Fruit fly (Drosophila melanogaster): ENCODE results near the gene CG7299.

The CG7299 gene

dm6 chr2L:10703281-10703680, 19.1 kb upstream of the CG7299 start, which contains the start of gene CG6415 (continued):
- TF ChIP-seq corto (GFP tag; optimal IDR thresholded peaks at IDR 0.05), result no peak
- TF ChIP-seq CG11560 (tag; IDR thresholded peaks at IDR 0.05), result 0 out of 3 replicates have a peak, but pooled peaks have one; percentile 40
- peak; percentile 72 for TF ChIP-seq CG32772 (GFP tag; IDR thresholded peaks at IDR 0.05)
- peak; percentile 80 for TF ChIP-seq PHDP (tag; optimal IDR thresholded peaks at IDR 0.05)
- no peak for TF ChIP-seq sr (GFP tag; IDR thresholded peaks at IDR 0.05)
- peak; percentile 44 for TF ChIP-seq Side (GFP tag; optimal IDR thresholded peaks at IDR 0.05)
- no peak for TF ChIP-seq Eip74EF (GFP tag; optimal IDR thresholded peaks at IDR 0.05)
- peak; percentile 36 to 75 for TF ChIP-seq chif (GFP tag; optimal IDR thresholded peaks at IDR 0.05)
- peak; percentile 5 for TF ChIP-seq Neu2 (GFP tag; optimal IDR thresholded peaks at IDR 0.05; ENCODE audit: borderline replicate concordance)
- TF ChIP-seq dpn (GFP tag; optimal IDR thresholded peaks at IDR 0.05), result peak; percentile 75 to 77
- no peak for TF ChIP-seq Dp (GFP tag; optimal IDR thresholded peaks at IDR 0.05)
- no peak for TF ChIP-seq tna (GFP tag; IDR thresholded peaks at IDR 0.05; ENCODE audit: partially characterized antibody)
- TF ChIP-seq CG2678 (tag; optimal IDR thresholded peaks at IDR 0.05), result peak; percentile 87
- peak; percentile 75 for TF ChIP-seq CG4820 (GFP tag; optimal IDR thresholded peaks at IDR 0.05)
- TF ChIP-seq ara (GFP tag; IDR thresholded peaks at IDR 0.05), result peak; percentile 75
- no peak for TF ChIP-seq Lim3 (GFP tag; IDR thresholded peaks at IDR 0.05)
- TF ChIP-seq HmgD (GFP tag; optimal IDR thresholded peaks at IDR 0.05), result no peak
- TF ChIP-seq zen (tag; optimal IDR thresholded peaks at IDR 0.05), result peak; percentile 81
- peak; percentile 39; the same call in 1 of the 2 replicates for TF ChIP-seq stc (GFP tag; IDR thresholded peaks at IDR 0.05)
- TF ChIP-seq bcd (GFP tag; optimal IDR thresholded peaks at IDR 0.05), result peak; percentile 78
- TF ChIP-seq Blimp-1 (GFP tag; optimal IDR thresholded peaks at IDR 0.05), result peak; percentile 74
- TF ChIP-seq CG3995 (GFP tag; optimal IDR thresholded peaks at IDR 0.05), result peak; percentile 26
- TF ChIP-seq oc (tag; optimal IDR thresholded peaks at IDR 0.05), result peak; percentile 51
- no peak for TF ChIP-seq Scr (GFP tag; IDR thresholded peaks at IDR 0.05; ENCODE audit: partially characterized antibody)
- no peak for TF ChIP-seq Doc2 (GFP tag; IDR thresholded peaks at IDR 0.05)
- TF ChIP-seq Tbp (GFP tag; optimal IDR thresholded peaks at IDR 0.05), result no peak
- TF ChIP-seq Hr78 (GFP tag; optimal IDR thresholded peaks at IDR 0.05), result peak in 1 of 2 experiments; percentile 62
- peak; percentile 66 for TF ChIP-seq CG4404 (GFP tag; IDR thresholded peaks at IDR 0.05)
- peak; percentile 30 for TF ChIP-seq btn (GFP tag; optimal IDR thresholded peaks at IDR 0.05)
- TF ChIP-seq bsh (GFP tag; optimal IDR thresholded peaks at IDR 0.05), result peak in 1 of 2 experiments; percentile 83
- peak; percentile 54 for TF ChIP-seq Mes4 (GFP tag; optimal IDR thresholded peaks at IDR 0.05)
- 0 out of 2 replicates have a peak, but pooled peaks have one; percentile 39 for TF ChIP-seq Gsc (GFP tag; IDR thresholded peaks at IDR 0.05)
- TF ChIP-seq crol (GFP tag; IDR thresholded peaks at IDR 0.05), result 0 out of 2 replicates have a peak, but pooled peaks have one; percentile 21
- peak; percentile 62 for TF ChIP-seq Nf-YC (tag; optimal IDR thresholded peaks at IDR 0.05)
- peak; percentile 54 for TF ChIP-seq CG3847 (GFP tag; IDR thresholded peaks at IDR 0.05)
- TF ChIP-seq Med (GFP tag), result peak; percentile 95
- peak; percentile 52 for TF ChIP-seq slp2 (GFP tag; optimal IDR thresholded peaks at IDR 0.05)
- TF ChIP-seq ci (GFP tag; IDR thresholded peaks at IDR 0.05), result peak; percentile 86
- peak; percentile 48 for TF ChIP-seq Abd-B (GFP tag; optimal IDR thresholded peaks at IDR 0.05)
- TF ChIP-seq CG16779 (GFP tag; IDR thresholded peaks at IDR 0.05), result 0 out of 2 replicates have a peak, but pooled peaks have one; percentile 39
- peak; percentile 81 for TF ChIP-seq nmo (GFP tag; optimal IDR thresholded peaks at IDR 0.05)
- no peak for TF ChIP-seq gcm (GFP tag; optimal IDR thresholded peaks at IDR 0.05)
- TF ChIP-seq D19A (tag; optimal IDR thresholded peaks at IDR 0.05), result no peak
- TF ChIP-seq dm (GFP tag; optimal IDR thresholded peaks at IDR 0.05), result peak; percentile 39
- peak; percentile 81 for TF ChIP-seq CoRest (tag; optimal IDR thresholded peaks at IDR 0.05)
- peak; percentile 51 for TF ChIP-seq CG10462 (GFP tag; optimal IDR thresholded peaks at IDR 0.05)
- TF ChIP-seq Ets65A (GFP tag), result no peak
- peak; percentile 19 for TF ChIP-seq grn (GFP tag; optimal IDR thresholded peaks at IDR 0.05)
- no peak for TF ChIP-seq CG5953 (GFP tag; IDR thresholded peaks at IDR 0.05)
- TF ChIP-seq chn (GFP tag; optimal IDR thresholded peaks at IDR 0.05), result peak; percentile 52
- peak; percentile 83 for TF ChIP-seq zfh1 (GFP tag; IDR thresholded peaks at IDR 0.05)

Measured in whole organism, embryonic.